Worm (Caenorhabditis elegans): ENCODE measurements around the gene rbm-39.
"Not testable (repeated sequence)": the region's sequence is repeated elsewhere in the genome, so short reads cannot be mapped to it uniquely, and the experiment has no call there.

The rbm-39 gene

ce11 chrIV:1013233-1013798, 892 bp downstream of the rbm-39 start:
- TF ChIP-seq unc-62 (GFP tag; optimal IDR thresholded peaks at IDR 0.05) = no peak

- no peak for TF ChIP-seq unc-62 (GFP tag; optimal IDR thresholded peaks at IDR 0.05)
These were observed 3.0 kb downstream of the rbm-39 start for ce11 chrIV:1015430-1015829.

ce11 chrIV:1019801-1020200, 7.4 kb downstream of the rbm-39 start:
- TF ChIP-seq unc-62 (GFP tag; optimal IDR thresholded peaks at IDR 0.05) = no peak

ce11 chrIV:1029939-1030338, 17.5 kb downstream of the rbm-39 start, which contains the start of gene abhd-14:
Gene abhd-14, minus strand, starts transcription at chrIV:1030039.
- TF ChIP-seq unc-62 (GFP tag; optimal IDR thresholded peaks at IDR 0.05) = no peak

- TF ChIP-seq unc-62 (GFP tag; optimal IDR thresholded peaks at IDR 0.05) = no peak
These were observed 22.7 kb downstream of the rbm-39 start for ce11 chrIV:1035108-1035507.

- TF ChIP-seq unc-62 (GFP tag; optimal IDR thresholded peaks at IDR 0.05) = no peak
These were observed 26.1 kb downstream of the rbm-39 start for ce11 chrIV:1038516-1038915.

- no peak for TF ChIP-seq unc-62 (GFP tag; optimal IDR thresholded peaks at IDR 0.05)
These were observed 28.1 kb downstream of the rbm-39 start for ce11 chrIV:1040537-1040936.

- TF ChIP-seq unc-62 (GFP tag; optimal IDR thresholded peaks at IDR 0.05) = no peak
These were observed 31.9 kb downstream of the rbm-39 start, which contains the start of gene Y55F3AM.11 for ce11 chrIV:1044287-1044686. Gene Y55F3AM.11, minus strand, starts transcription at chrIV:1044387.

ce11 chrIV:1045683-1046082, 33.3 kb downstream of the rbm-39 start, which contains the start of gene srx-12:
Gene srx-12, plus strand, starts transcription at chrIV:1045983.
- no peak for TF ChIP-seq unc-62 (GFP tag; optimal IDR thresholded peaks at IDR 0.05)

- no peak for TF ChIP-seq unc-62 (GFP tag; optimal IDR thresholded peaks at IDR 0.05)
These were observed 34.6 kb downstream of the rbm-39 start for ce11 chrIV:1046996-1047395.

- not testable (repeated sequence) for TF ChIP-seq unc-62 (GFP tag; optimal IDR thresholded peaks at IDR 0.05)
These were observed 39.3 kb downstream of the rbm-39 start, which contains the start of gene Y55F3AM.21 for ce11 chrIV:1051636-1052133. Gene Y55F3AM.21, minus strand, starts transcription at chrIV:1051686.

- TF ChIP-seq unc-62 (GFP tag; optimal IDR thresholded peaks at IDR 0.05) = no peak
These were observed 41.6 kb downstream of the rbm-39 start for ce11 chrIV:1053989-1054388.

ce11 chrIV:1054736-1055135, 42.3 kb downstream of the rbm-39 start, which contains the start of gene dcap-1:
Gene dcap-1, minus strand, starts transcription at chrIV:1054794.
- no peak for TF ChIP-seq unc-62 (GFP tag; optimal IDR thresholded peaks at IDR 0.05)

ce11 chrIV:1055734-1056133, 43.3 kb downstream of the rbm-39 start:
- TF ChIP-seq unc-62 (GFP tag; optimal IDR thresholded peaks at IDR 0.05) = no peak

ce11 chrIV:1056263-1056942, 44.0 kb downstream of the rbm-39 start, which contains the start of the genes Y55F3AM.13 and mrps-25:
Gene Y55F3AM.13, minus strand, starts transcription at chrIV:1056313.
Gene mrps-25, plus strand, starts transcription at chrIV:1056892.
- no peak for TF ChIP-seq unc-62 (GFP tag; optimal IDR thresholded peaks at IDR 0.05)

- TF ChIP-seq unc-62 (GFP tag; optimal IDR thresholded peaks at IDR 0.05) = no peak
These were observed 46.1 kb downstream of the rbm-39 start for ce11 chrIV:1058504-1058903.

- no peak for TF ChIP-seq unc-62 (GFP tag; optimal IDR thresholded peaks at IDR 0.05)
These were observed 50.6 kb downstream of the rbm-39 start for ce11 chrIV:1063058-1063457.

Measured in whole organism, dauer.